Worm (Caenorhabditis elegans) whole organism, mixed stage, embryonic: ENCODE data around the gene B0410.1.
A peak's percentile ranks its signal among the peaks of the same experiment; 100 is the strongest.
"Not testable (repeated sequence)": the region's sequence is repeated elsewhere in the genome, so short reads cannot be mapped to it uniquely, and the experiment has no call there.

Experiments
- M03D4.4 ChIP-seq: sonication (generic microtip); optimal IDR thresholded peaks from 2 replicates; lab custom pipeline; 2017; ENCODE audit warnings: mild to moderate bottlenecking, missing genetic modification characterization, missing compliant biosample characterization
- bed-3 ChIP-seq: fragments of 200-800 bp; sonication (Bioruptor generic); optimal IDR thresholded peaks from 3 replicates; lab custom pipeline; 2018; ENCODE audit warnings: mild to moderate bottlenecking, missing genetic modification characterization, moderate library complexity, missing compliant biosample characterization
- blmp-1 ChIP-seq: fragments of 150-350 bp; optimal IDR thresholded peaks from 2 replicates; lab custom pipeline; 2014; ENCODE audit warnings: missing biosample characterization, missing genetic modification characterization
- ceh-39 ChIP-seq: fragments of 150-350 bp; optimal IDR thresholded peaks from 2 replicates; lab custom pipeline; 2014; ENCODE audit warnings: missing biosample characterization, missing genetic modification characterization
- ceh-43 ChIP-seq: fragments of 200-800 bp; sonication (Bioruptor generic); optimal IDR thresholded peaks from 2 replicates; lab custom pipeline; 2018; ENCODE audit warnings: mild to moderate bottlenecking, missing genetic modification characterization, moderate library complexity, missing compliant biosample characterization
- ceh-83 ChIP-seq: fragments of 200-800 bp; sonication (Bioruptor generic); optimal IDR thresholded peaks from 2 replicates; lab custom pipeline; 2018; ENCODE audit warnings: mild to moderate bottlenecking, missing genetic modification characterization, missing compliant biosample characterization
- ces-1 ChIP-seq: fragments of 150-350 bp; optimal IDR thresholded peaks from 2 replicates; lab custom pipeline; 2014; ENCODE audit warnings: missing biosample characterization, missing genetic modification reagents, missing genetic modification characterization
- cnd-1 ChIP-seq: fragments of 200-800 bp; sonication (Bioruptor generic); optimal IDR thresholded peaks from 2 replicates; lab custom pipeline; 2018; ENCODE audit warnings: mild to moderate bottlenecking, missing genetic modification characterization, missing compliant biosample characterization
- drap-1 ChIP-seq: fragments of 200-800 bp; sonication (Bioruptor generic); optimal IDR thresholded peaks from 3 replicates; lab custom pipeline; 2018; ENCODE audit warnings: mild to moderate bottlenecking, missing genetic modification characterization, missing compliant biosample characterization
- elt-1 ChIP-seq: sonication (generic microtip); optimal IDR thresholded peaks from 2 replicates; lab custom pipeline; 2017; ENCODE audit warnings: missing genetic modification characterization, mild to moderate bottlenecking, missing compliant biosample characterization, antibody characterized with exemption, moderate library complexity, borderline replicate concordance; ENCODE audit not compliant: insufficient read depth
- elt-3 ChIP-seq: fragments of 150-350 bp; optimal IDR thresholded peaks from 2 replicates; lab custom pipeline; 2014; ENCODE audit warnings: missing biosample characterization, missing genetic modification characterization
- flh-1 ChIP-seq: fragments of 200-800 bp; sonication (Bioruptor generic); optimal IDR thresholded peaks from 2 replicates; lab custom pipeline; 2018; ENCODE audit warnings: mild to moderate bottlenecking, missing genetic modification characterization, moderate library complexity, missing compliant biosample characterization
- ham-2 ChIP-seq: fragments of 200-800 bp; sonication (Bioruptor generic); optimal IDR thresholded peaks from 2 replicates; lab custom pipeline; 2018; ENCODE audit warnings: mild to moderate bottlenecking, missing genetic modification characterization, missing compliant biosample characterization
- hlh-1 ChIP-seq: fragments of 150-350 bp; optimal IDR thresholded peaks from 2 replicates; lab custom pipeline; 2014; ENCODE audit warnings: missing biosample characterization, missing genetic modification reagents, missing genetic modification characterization
- lin-13 ChIP-seq: fragments of 150-350 bp; optimal IDR thresholded peaks from 2 replicates; lab custom pipeline; 2014; ENCODE audit warnings: missing biosample characterization, missing genetic modification characterization
- lin-32 ChIP-seq: fragments of 200-800 bp; sonication (Bioruptor generic); optimal IDR thresholded peaks from 2 replicates; lab custom pipeline; 2018; ENCODE audit warnings: mild to moderate bottlenecking, missing genetic modification characterization, missing compliant biosample characterization
- lsy-2 ChIP-seq: fragments of 150-350 bp; optimal IDR thresholded peaks from 2 replicates; lab custom pipeline; 2014; ENCODE audit warnings: missing biosample characterization, missing genetic modification characterization
- mab-5 ChIP-seq: fragments of 150-350 bp; optimal IDR thresholded peaks from 2 replicates; lab custom pipeline; 2014; ENCODE audit warnings: missing biosample characterization, missing genetic modification characterization
- mep-1 ChIP-seq: fragments of 150-350 bp; optimal IDR thresholded peaks from 2 replicates; lab custom pipeline; 2017; ENCODE audit warnings: missing biosample characterization, missing genetic modification reagents, missing genetic modification characterization, inconsistent platforms
- mls-2 ChIP-seq: sonication (generic microtip); optimal IDR thresholded peaks from 2 replicates; lab custom pipeline; 2016; ENCODE audit warnings: mild to moderate bottlenecking, missing genetic modification characterization, moderate library complexity, missing compliant biosample characterization
- nhr-12 ChIP-seq: fragments of 150-350 bp; optimal IDR thresholded peaks from 2 replicates; lab custom pipeline; 2014; ENCODE audit warnings: missing biosample characterization, missing genetic modification characterization
- nhr-2 ChIP-seq: fragments of 150-350 bp; optimal IDR thresholded peaks from 2 replicates; lab custom pipeline; 2014; ENCODE audit warnings: missing biosample characterization, missing genetic modification characterization
- nhr-237 ChIP-seq: fragments of 150-350 bp; optimal IDR thresholded peaks from 2 replicates; lab custom pipeline; 2014; ENCODE audit warnings: missing biosample characterization, missing genetic modification characterization
- nhr-28 ChIP-seq: fragments of 150-350 bp; optimal IDR thresholded peaks from 2 replicates; lab custom pipeline; 2014; ENCODE audit warnings: missing biosample characterization, missing genetic modification characterization
- nhr-76 ChIP-seq: sonication (generic microtip); optimal IDR thresholded peaks from 2 replicates; lab custom pipeline; 2017; ENCODE audit warnings: missing biosample characterization, missing genetic modification characterization
- pha-4 ChIP-seq: fragments of 150-350 bp; optimal IDR thresholded peaks from 2 replicates; lab custom pipeline; 2018; ENCODE audit warnings: missing biosample characterization, missing genetic modification reagents, missing genetic modification characterization
- sem-2 ChIP-seq: fragments of 200-800 bp; sonication (Bioruptor generic); optimal IDR thresholded peaks from 2 replicates; lab custom pipeline; 2018; ENCODE audit warnings: mild to moderate bottlenecking, missing genetic modification characterization, missing compliant biosample characterization
- snpc-4 ChIP-seq: fragments of 150-350 bp; optimal IDR thresholded peaks from 2 replicates; lab custom pipeline; 2014; ENCODE audit warnings: missing biosample characterization, missing genetic modification characterization
- sptf-1 ChIP-seq: sonication (generic microtip); optimal IDR thresholded peaks from 2 replicates; lab custom pipeline; 2017; ENCODE audit warnings: mild to moderate bottlenecking, missing genetic modification characterization, moderate library complexity, missing compliant biosample characterization
- tbx-8 ChIP-seq: fragments of 200-800 bp; sonication (Bioruptor generic); optimal IDR thresholded peaks from 2 replicates; lab custom pipeline; 2018; ENCODE audit warnings: mild to moderate bottlenecking, missing genetic modification characterization, moderate library complexity, missing compliant biosample characterization
- unc-120 ChIP-seq: sonication (generic microtip); optimal IDR thresholded peaks from 2 replicates; lab custom pipeline; 2017; ENCODE audit warnings: missing genetic modification characterization, missing compliant biosample characterization; ENCODE audit not compliant: poor library complexity, severe bottlenecking
- unc-39 ChIP-seq: fragments of 150-350 bp; optimal IDR thresholded peaks from 2 replicates; lab custom pipeline; 2014; ENCODE audit warnings: missing biosample characterization, missing genetic modification characterization
- unc-62 ChIP-seq: fragments of 150-350 bp; optimal IDR thresholded peaks from 2 replicates; lab custom pipeline; 2014; ENCODE audit warnings: missing biosample characterization, missing genetic modification reagents, missing genetic modification characterization
- zip-8 ChIP-seq: fragments of 150-350 bp; optimal IDR thresholded peaks from 2 replicates; lab custom pipeline; 2014; ENCODE audit warnings: missing biosample characterization, missing genetic modification characterization
- ztf-11 ChIP-seq: fragments of 150-350 bp; optimal IDR thresholded peaks from 2 replicates; lab custom pipeline; 2014; ENCODE audit warnings: missing biosample characterization, missing genetic modification characterization

B0410.1 gene

ce11 chrX:2894273-2894672 lies at the start of gene B0410.1:
B0410.1 (plus strand) TSS chrX:2894573.
- TF ChIP-seq unc-39 (tag; lab: Kevin White, UChicago); mab-5; ztf-11: not testable (repeated sequence)

ce11 chrX:2852388-2852908 lies 41.9 kb upstream of the B0410.1 start, which contains the start of gene kin-29:
kin-29 (minus strand) TSS chrX:2852438.
- TF ChIP-seq cnd-1: peak; percentile 34
- peak; percentile 65 for TF ChIP-seq blmp-1 (tag; lab: Kevin White, UChicago)
- no peak for TF ChIP-seq nhr-2 (tag; lab: Kevin White, UChicago)
- peak; percentile 72 for TF ChIP-seq unc-62 (GFP tag; lab: Kevin White, UChicago)
- no peak for TF ChIP-seq ceh-39
- peak; percentile 77 for TF ChIP-seq drap-1
- peak; percentile 38 for TF ChIP-seq ceh-43
- TF ChIP-seq mab-5: no peak
- no peak for TF ChIP-seq snpc-4 (tag; lab: Kevin White, UChicago)
- no peak for TF ChIP-seq sem-2 (GFP tag; lab: Kevin White, UChicago)
- peak; percentile 34 for TF ChIP-seq ceh-83
- TF ChIP-seq lin-32 (GFP tag; lab: Kevin White, UChicago): no peak
- TF ChIP-seq hlh-1 (tag; lab: Kevin White, UChicago): no peak
- peak; percentile 77 for TF ChIP-seq M03D4.4
- TF ChIP-seq flh-1: peak; percentile 37
- TF ChIP-seq unc-39 (tag; lab: Kevin White, UChicago): no peak
- no peak for TF ChIP-seq nhr-76 (tag; lab: Kevin White, UChicago)
- TF ChIP-seq lin-13 (tag; lab: Kevin White, UChicago): peak; percentile 61
- peak; percentile 29 for TF ChIP-seq bed-3 (GFP tag; lab: Kevin White, UChicago)
- peak; percentile 70 for TF ChIP-seq mep-1 (tag; lab: Kevin White, UChicago)
- peak; percentile 90 for TF ChIP-seq mls-2 (tag; lab: Kevin White, UChicago)
- no peak for TF ChIP-seq tbx-8 (GFP tag; lab: Kevin White, UChicago)
- TF ChIP-seq lsy-2: peak; percentile 42
- peak; percentile 76 for TF ChIP-seq sptf-1 (tag; lab: Kevin White, UChicago)
- TF ChIP-seq zip-8: no peak
- peak; percentile 2 for TF ChIP-seq ztf-11
- TF ChIP-seq ces-1 (GFP tag; lab: Kevin White, UChicago): peak; percentile 61
- peak; percentile 69 for TF ChIP-seq nhr-237 (tag; lab: Kevin White, UChicago)
- no peak for TF ChIP-seq nhr-12 (tag; lab: Kevin White, UChicago)
- TF ChIP-seq elt-3 (tag; lab: Kevin White, UChicago): no peak
- TF ChIP-seq unc-120 (tag; lab: Kevin White, UChicago): peak; percentile 92
- peak; percentile 48 for TF ChIP-seq pha-4 (tag; lab: Kevin White, UChicago)
- no peak for TF ChIP-seq elt-1 (tag; lab: Kevin White, UChicago)
- TF ChIP-seq ham-2: peak; percentile 77
- no peak for TF ChIP-seq nhr-28 (tag; lab: Kevin White, UChicago)

- no peak for TF ChIP-seq sem-2 (GFP tag; lab: Kevin White, UChicago)
- no peak for TF ChIP-seq lsy-2
- no peak for TF ChIP-seq unc-39 (tag; lab: Kevin White, UChicago)
- TF ChIP-seq nhr-12 (tag; lab: Kevin White, UChicago): no peak
- TF ChIP-seq ces-1 (GFP tag; lab: Kevin White, UChicago): no peak
- TF ChIP-seq tbx-8 (GFP tag; lab: Kevin White, UChicago): no peak
- TF ChIP-seq mep-1 (tag; lab: Kevin White, UChicago): no peak
- TF ChIP-seq zip-8: no peak
- TF ChIP-seq ham-2: no peak
- TF ChIP-seq nhr-237 (tag; lab: Kevin White, UChicago): no peak
- TF ChIP-seq elt-1 (tag; lab: Kevin White, UChicago): no peak
Observed at ce11 chrX:2853963-2854362, 40.4 kb upstream of the B0410.1 start.
